Worm (Caenorhabditis elegans) whole organism, early embryonic: ENCODE results near the gene dhhc-4.

Experiments used
- B0310.2 ChIP-seq: sonication (generic microtip); optimal IDR thresholded peaks from 2 replicates; lab custom pipeline; 2016; ENCODE audit warnings: mild to moderate bottlenecking, missing genetic modification characterization, missing compliant biosample characterization
- F13C5.2 ChIP-seq: sonication (generic microtip); optimal IDR thresholded peaks from 2 replicates; lab custom pipeline; 2017; ENCODE audit warnings: mild to moderate bottlenecking, missing genetic modification characterization, inconsistent platforms, missing compliant biosample characterization
- aly-1 ChIP-seq: sonication (generic microtip); optimal IDR thresholded peaks from 2 replicates; lab custom pipeline; 2016; ENCODE audit warnings: missing genetic modification characterization, missing compliant biosample characterization
- ama-1 ChIP-seq: fragments of 150-350 bp; optimal IDR thresholded peaks from 2 replicates; lab custom pipeline; 2014
- ceh-13 ChIP-seq: fragments of 200-800 bp; sonication (Bioruptor generic); optimal IDR thresholded peaks from 2 replicates; lab custom pipeline; 2018; ENCODE audit warnings: mild to moderate bottlenecking, missing genetic modification characterization, missing compliant biosample characterization
- ceh-36 ChIP-seq: sonication (generic microtip); optimal IDR thresholded peaks from 2 replicates; lab custom pipeline; 2016; ENCODE audit warnings: missing genetic modification characterization, inconsistent platforms, missing compliant biosample characterization
- ets-7 ChIP-seq: sonication (generic microtip); optimal IDR thresholded peaks from 2 replicates; lab custom pipeline; 2016; ENCODE audit warnings: missing genotype, missing genetic modification characterization, missing compliant biosample characterization
- flt-1 ChIP-seq: fragments of 200-800 bp; sonication (Bioruptor generic); IDR thresholded peaks from 2 replicates; pipeline ENCODE4 v1.3.6; 2022; ENCODE audit warnings: missing genetic modification characterization, missing compliant biosample characterization
- hmbx-1 ChIP-seq: sonication (generic microtip); optimal IDR thresholded peaks from 2 replicates; lab custom pipeline; 2016; ENCODE audit warnings: mild to moderate bottlenecking, missing genetic modification characterization, missing compliant biosample characterization
- hmg-4 ChIP-seq: fragments of 200-800 bp; sonication (Bioruptor generic); optimal IDR thresholded peaks from 2 replicates; lab custom pipeline; 2018; ENCODE audit warnings: mild to moderate bottlenecking, missing genetic modification characterization, missing compliant biosample characterization
- hnd-1 ChIP-seq: sonication (generic microtip); optimal IDR thresholded peaks from 2 replicates; lab custom pipeline; 2016; ENCODE audit warnings: missing genetic modification characterization, missing compliant biosample characterization
- pes-1 ChIP-seq: fragments of 200-800 bp; sonication (Bioruptor generic); IDR thresholded peaks from 2 replicates; pipeline ENCODE4 v1.3.6; 2022; ENCODE audit warnings: missing genetic modification reagents, missing genetic modification characterization, missing compliant biosample characterization
- scrt-1 ChIP-seq: fragments of 200-800 bp; sonication (Bioruptor generic); IDR thresholded peaks from 2 replicates; pipeline ENCODE4 v1.3.6; 2022; ENCODE audit warnings: missing genetic modification characterization, missing compliant biosample characterization
- sea-1 ChIP-seq: fragments of 200-800 bp; sonication (Bioruptor generic); conservative IDR thresholded peaks from 2 replicates; pipeline ENCODE4 v1.3.6; 2022; ENCODE audit warnings: missing genetic modification characterization, missing compliant biosample characterization
- tbx-11 ChIP-seq: fragments of 200-800 bp; sonication (Bioruptor generic); IDR thresholded peaks from 2 replicates; pipeline ENCODE4 v1.3.6; 2022; ENCODE audit warnings: missing genetic modification characterization, missing compliant biosample characterization
- tbx-37 ChIP-seq: fragments of 200-800 bp; sonication (Bioruptor generic); conservative IDR thresholded peaks from 2 replicates; pipeline ENCODE4 v1.3.6; 2022; ENCODE audit warnings: missing genetic modification reagents, missing genetic modification characterization, missing compliant biosample characterization
- tra-4 ChIP-seq: sonication (generic microtip); optimal IDR thresholded peaks from 2 replicates; lab custom pipeline; 2017; ENCODE audit warnings: missing genetic modification characterization, missing compliant biosample characterization

dhhc-4 gene

DNA sequence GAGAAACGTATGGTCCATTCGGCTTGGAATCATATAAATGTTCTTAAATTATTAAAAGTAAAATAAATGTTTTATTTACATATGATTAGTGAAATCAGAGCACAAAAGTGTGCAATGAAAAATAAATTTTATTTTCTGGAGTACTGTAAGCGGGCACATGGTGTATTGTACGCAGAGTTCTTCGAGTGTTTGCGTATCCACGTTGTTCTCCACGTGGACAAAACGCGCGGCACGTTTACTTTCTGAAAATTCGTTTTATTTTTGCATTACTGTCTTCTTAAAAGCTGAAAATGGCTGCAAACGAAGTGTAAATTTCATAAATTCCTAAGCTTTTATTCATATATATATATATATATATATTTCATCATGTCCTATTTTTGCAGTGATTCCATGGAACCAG, 35.0 kb downstream of the dhhc-4 start:
- no peak for TF ChIP-seq F13C5.2 (tag; lab: Kevin White, UChicago)
- TF ChIP-seq ets-7 (tag; lab: Kevin White, UChicago): no peak
- TF ChIP-seq tbx-11 (GFP tag; lab: Robert Waterston, UW): no peak
- TF ChIP-seq hmg-4: no peak
- no peak for TF ChIP-seq tbx-37 (GFP tag; lab: Robert Waterston, UW)
- no peak for TF ChIP-seq B0310.2
- no peak for TF ChIP-seq ceh-13 (GFP tag; lab: Kevin White, UChicago)
- no peak for TF ChIP-seq sea-1 (GFP tag; lab: Robert Waterston, UW)
- no peak for TF ChIP-seq tra-4 (tag; lab: Kevin White, UChicago)
- no peak for TF ChIP-seq scrt-1 (GFP tag; lab: Robert Waterston, UW)
- TF ChIP-seq pes-1 (GFP tag; lab: Robert Waterston, UW): no peak
- TF ChIP-seq aly-1 (tag; lab: Kevin White, UChicago): no peak
- TF ChIP-seq flt-1 (GFP tag; lab: Robert Waterston, UW): no peak
- TF ChIP-seq hmbx-1 (tag; lab: Kevin White, UChicago): no peak

- TF ChIP-seq flt-1 (GFP tag; lab: Robert Waterston, UW): no peak
- no peak for TF ChIP-seq sea-1 (GFP tag; lab: Robert Waterston, UW)
- no peak for TF ChIP-seq tra-4 (tag; lab: Kevin White, UChicago)
- TF ChIP-seq aly-1 (tag; lab: Kevin White, UChicago): no peak
- TF ChIP-seq tbx-11 (GFP tag; lab: Robert Waterston, UW): no peak
- no peak for TF ChIP-seq F13C5.2 (tag; lab: Kevin White, UChicago)
- TF ChIP-seq ama-1: no peak
- TF ChIP-seq hmg-4: no peak
- no peak for TF ChIP-seq B0310.2
- no peak for TF ChIP-seq ets-7 (tag; lab: Kevin White, UChicago)
- TF ChIP-seq hnd-1 (tag; lab: Kevin White, UChicago): no peak
- no peak for TF ChIP-seq pes-1 (GFP tag; lab: Robert Waterston, UW)
- no peak for TF ChIP-seq ceh-13 (GFP tag; lab: Kevin White, UChicago)
- TF ChIP-seq hmbx-1 (tag; lab: Kevin White, UChicago): no peak
These were observed 37.1 kb downstream of the dhhc-4 start, which contains the start of gene ZK632.12 for ce11 chrIII:9830502-9830901. TSS of gene ZK632.12 (plus strand) at chrIII:9830802.

DNA sequence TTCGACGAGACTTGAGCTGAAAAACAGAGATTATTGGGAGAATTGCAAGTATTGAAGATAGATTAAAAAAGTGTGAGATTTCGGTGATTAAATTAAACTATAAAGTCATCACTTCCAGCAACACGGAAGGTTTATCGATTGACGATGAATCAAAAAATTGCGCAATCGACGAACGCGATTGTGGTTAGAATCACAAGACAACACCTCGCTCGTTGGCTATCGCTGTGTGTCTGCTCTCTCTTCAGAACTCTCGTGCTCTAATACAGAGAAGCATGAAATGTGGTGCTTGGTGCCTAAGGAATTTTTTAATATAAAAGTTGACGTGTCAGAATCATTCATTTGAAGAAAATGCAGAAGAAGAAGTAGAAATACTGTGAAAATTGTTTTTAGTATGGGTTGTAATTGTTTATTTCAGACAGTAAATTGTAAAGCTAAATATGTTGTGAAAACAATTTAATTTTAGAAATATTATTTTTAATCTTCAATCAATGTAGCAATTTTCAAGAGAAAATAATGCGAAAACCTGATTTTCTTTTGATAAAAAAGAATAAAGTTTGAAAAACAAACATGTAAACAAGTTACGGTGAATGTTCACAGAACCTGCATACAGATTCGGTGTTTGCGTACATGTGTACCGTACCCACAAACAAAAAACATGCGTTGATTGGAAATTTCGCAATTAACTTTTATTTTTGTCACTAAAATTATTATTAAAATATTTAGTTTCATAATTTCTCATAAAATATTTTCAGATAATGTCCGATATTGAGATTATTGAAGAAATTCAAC, 40.2 kb downstream of the dhhc-4 start, which contains the start of the genes ZK632.10 and ZK632.11:
Gene ZK632.10 (minus strand): TSS at position 560 of the 789 bp plus-strand sequence.
Gene ZK632.11 (plus strand): TSS at position 753 of the 789 bp plus-strand sequence.
- TF ChIP-seq tra-4 (tag; lab: Kevin White, UChicago): no peak
- TF ChIP-seq hmg-4: no peak
- no peak for TF ChIP-seq ceh-13 (GFP tag; lab: Kevin White, UChicago)
- TF ChIP-seq hmbx-1 (tag; lab: Kevin White, UChicago): no peak
- no peak for TF ChIP-seq B0310.2
- no peak for TF ChIP-seq tbx-11 (GFP tag; lab: Robert Waterston, UW)
- TF ChIP-seq scrt-1 (GFP tag; lab: Robert Waterston, UW): no peak
- no peak for TF ChIP-seq hnd-1 (tag; lab: Kevin White, UChicago)
- no peak for TF ChIP-seq ets-7 (tag; lab: Kevin White, UChicago)
- no peak for TF ChIP-seq tbx-37 (GFP tag; lab: Robert Waterston, UW)
- no peak for TF ChIP-seq pes-1 (GFP tag; lab: Robert Waterston, UW)
- TF ChIP-seq ceh-36 (tag; lab: Kevin White, UChicago): no peak
- no peak for TF ChIP-seq F13C5.2 (tag; lab: Kevin White, UChicago)
- no peak for TF ChIP-seq flt-1 (GFP tag; lab: Robert Waterston, UW)
- TF ChIP-seq aly-1 (tag; lab: Kevin White, UChicago): no peak

DNA sequence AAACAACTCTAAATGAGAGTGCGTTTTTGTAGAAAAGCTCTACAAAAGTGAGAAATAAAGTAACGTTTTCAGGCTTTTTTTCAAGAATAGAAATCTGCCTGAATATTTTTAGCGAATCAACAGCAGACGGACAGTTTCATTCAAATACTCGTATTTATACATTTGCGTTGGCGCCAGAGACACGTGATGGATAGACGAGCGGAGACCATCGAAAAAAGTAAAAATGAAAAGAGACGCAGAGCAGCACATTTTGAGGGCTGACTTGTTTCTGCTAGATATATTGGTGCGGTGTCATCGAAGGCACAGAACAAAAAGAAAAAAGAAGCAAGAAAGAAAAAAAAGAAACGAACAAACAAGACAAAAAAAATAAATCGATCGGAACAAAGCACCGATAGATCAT, 41.6 kb downstream of the dhhc-4 start:
- TF ChIP-seq F13C5.2 (tag; lab: Kevin White, UChicago): no peak

- no peak for TF ChIP-seq tbx-11 (GFP tag; lab: Robert Waterston, UW)
- TF ChIP-seq hmbx-1 (tag; lab: Kevin White, UChicago): no peak
- TF ChIP-seq hmg-4: no peak
- no peak for TF ChIP-seq pes-1 (GFP tag; lab: Robert Waterston, UW)
- no peak for TF ChIP-seq F13C5.2 (tag; lab: Kevin White, UChicago)
- TF ChIP-seq B0310.2: no peak
- TF ChIP-seq tbx-37 (GFP tag; lab: Robert Waterston, UW): no peak
- TF ChIP-seq ceh-13 (GFP tag; lab: Kevin White, UChicago): no peak
- TF ChIP-seq aly-1 (tag; lab: Kevin White, UChicago): no peak
- TF ChIP-seq sea-1 (GFP tag; lab: Robert Waterston, UW): no peak
- TF ChIP-seq ets-7 (tag; lab: Kevin White, UChicago): no peak
- no peak for TF ChIP-seq hnd-1 (tag; lab: Kevin White, UChicago)
These were observed 42.3 kb downstream of the dhhc-4 start, which contains the start of gene ZK632.9 for ce11 chrIII:9825073-9825828. TSS of gene ZK632.9 (minus strand) at chrIII:9825432.

DNA sequence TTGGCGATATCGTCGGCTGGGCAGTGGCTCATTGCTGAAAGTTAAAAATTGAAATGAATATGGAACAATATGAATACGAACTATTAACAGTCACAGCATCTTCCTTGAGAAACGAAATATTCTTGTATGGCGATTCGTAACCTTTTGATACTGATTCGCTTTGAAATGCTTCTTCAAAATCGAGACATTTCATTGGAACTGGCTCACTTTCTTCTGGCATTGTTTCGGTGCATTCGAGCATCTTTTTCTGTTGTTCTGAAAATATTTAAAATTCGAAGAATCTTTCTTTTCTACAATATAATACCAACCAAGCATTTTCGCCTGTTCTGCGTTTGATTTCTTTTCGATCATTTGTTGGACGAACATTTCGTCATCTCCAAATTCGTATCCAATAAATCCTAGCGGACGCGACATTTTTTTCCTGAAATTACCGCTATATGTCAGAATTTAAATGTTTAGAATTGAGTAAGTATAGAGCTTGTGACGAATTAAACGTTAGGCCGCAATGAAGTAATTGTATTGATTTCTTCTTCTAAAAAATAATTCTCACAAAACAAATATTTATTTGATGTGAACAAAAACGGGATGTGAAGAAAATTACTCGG, 43.2 kb downstream of the dhhc-4 start, which contains the start of gene lin-52:
Gene lin-52 (minus strand): TSS at position 421 of the 605 bp plus-strand sequence.
- peak; percentile 64 for TF ChIP-seq ama-1
- no peak for TF ChIP-seq B0310.2
- TF ChIP-seq ets-7 (tag; lab: Kevin White, UChicago): no peak
- no peak for TF ChIP-seq F13C5.2 (tag; lab: Kevin White, UChicago)
